Fruit fly (Drosophila melanogaster): ENCODE results near the gene CG8051.

DNA sequence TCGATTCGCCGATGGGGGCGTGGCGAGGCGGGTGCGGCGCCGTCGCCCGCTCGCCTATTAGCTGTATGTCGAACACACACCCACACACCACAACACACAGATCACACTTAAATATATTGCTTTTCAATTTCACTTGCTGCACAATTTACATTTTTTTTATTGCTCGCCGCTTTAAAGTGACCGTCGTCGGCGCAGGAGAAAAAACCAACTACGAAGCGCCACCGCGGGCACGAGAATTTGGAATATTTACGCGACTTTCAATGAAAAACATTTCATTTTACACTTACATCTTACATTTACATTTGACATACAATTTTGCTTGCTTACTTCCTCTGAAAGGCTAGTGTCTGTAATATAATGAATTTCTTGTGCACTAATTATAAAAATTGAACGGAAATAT lies 46.7 kb downstream of the CG8051 start, which contains the start of gene rictor:
- no peak for TF ChIP-seq Pif1A (GFP tag; optimal IDR thresholded peaks at IDR 0.05)
- TF ChIP-seq Pif1B (GFP tag; optimal IDR thresholded peaks at IDR 0.05), result no peak

Data from whole organism, pupa.